Worm (Caenorhabditis elegans): ENCODE results near the gene T11F9.1.

The T11F9.1 gene

ce11 chrV:11459255-11459654 lies at the start of gene T11F9.1:
TSS of gene T11F9.1 (plus strand) at chrV:11459555.
- no peak for TF ChIP-seq ztf-29 (GFP tag; IDR thresholded peaks at IDR 0.05)
- no peak for TF ChIP-seq ref-1 (GFP tag; conservative IDR thresholded peaks at IDR 0.05)
- no peak for TF ChIP-seq ztf-23 (GFP tag; IDR thresholded peaks at IDR 0.05)
- TF ChIP-seq cog-1 (tag; optimal IDR thresholded peaks at IDR 0.05), result no peak
- no peak for TF ChIP-seq tab-1 (GFP tag; IDR thresholded peaks at IDR 0.05)
- no peak for TF ChIP-seq klf-2 (GFP tag; conservative IDR thresholded peaks at IDR 0.05)
- TF ChIP-seq T22C8.4 (GFP tag; IDR thresholded peaks at IDR 0.05), result no peak
- TF ChIP-seq flt-1 (GFP tag; IDR thresholded peaks at IDR 0.05), result no peak
- no peak for TF ChIP-seq med-1 (GFP tag; optimal IDR thresholded peaks at IDR 0.05; ENCODE audit: insufficient read depth)

- TF ChIP-seq ztf-23 (GFP tag; IDR thresholded peaks at IDR 0.05), result no peak
These were observed 48.3 kb upstream of the T11F9.1 start, which contains the start of the genes K03B8.8 and grl-3 for ce11 chrV:11410902-11411561. TSS of gene K03B8.8 (minus strand) at chrV:11411002. TSS of gene grl-3 (plus strand) at chrV:11411511.

- TF ChIP-seq flt-1 (GFP tag; IDR thresholded peaks at IDR 0.05) (no peak), klf-2 (GFP tag; conservative IDR thresholded peaks at IDR 0.05) (no peak), med-1 (GFP tag; optimal IDR thresholded peaks at IDR 0.05; ENCODE audit: insufficient read depth) (no peak), T22C8.4 (GFP tag; IDR thresholded peaks at IDR 0.05) (no peak), ztf-29 (GFP tag; IDR thresholded peaks at IDR 0.05) (no peak), ztf-23 (GFP tag; IDR thresholded peaks at IDR 0.05) (0 out of 2 replicates have a peak, but pooled peaks have one; percentile 20), ref-1 (GFP tag; conservative IDR thresholded peaks at IDR 0.05) (0 out of 2 replicates have a peak, but pooled peaks have one; percentile 32), tab-1 (GFP tag; IDR thresholded peaks at IDR 0.05) (no peak)
These were observed 47.2 kb upstream of the T11F9.1 start for ce11 chrV:11412125-11412524.

ce11 chrV:11415059-11415458 lies 44.3 kb upstream of the T11F9.1 start, which contains the start of gene deg-3:
TSS of gene deg-3 (minus strand) at chrV:11415159.
- TF ChIP-seq tab-1 (GFP tag; IDR thresholded peaks at IDR 0.05) (no peak), ref-1 (GFP tag; conservative IDR thresholded peaks at IDR 0.05) (no peak), med-1 (GFP tag; optimal IDR thresholded peaks at IDR 0.05; ENCODE audit: insufficient read depth) (no peak), klf-2 (GFP tag; conservative IDR thresholded peaks at IDR 0.05) (no peak), ztf-29 (GFP tag; IDR thresholded peaks at IDR 0.05) (no peak), T22C8.4 (GFP tag; IDR thresholded peaks at IDR 0.05) (no peak)

- TF ChIP-seq ztf-23 (GFP tag; IDR thresholded peaks at IDR 0.05) (no peak), T22C8.4 (GFP tag; IDR thresholded peaks at IDR 0.05) (no peak), ztf-29 (GFP tag; IDR thresholded peaks at IDR 0.05) (no peak), flt-1 (GFP tag; IDR thresholded peaks at IDR 0.05) (no peak), tab-1 (GFP tag; IDR thresholded peaks at IDR 0.05) (no peak), med-1 (GFP tag; optimal IDR thresholded peaks at IDR 0.05; ENCODE audit: insufficient read depth) (no peak), klf-2 (GFP tag; conservative IDR thresholded peaks at IDR 0.05) (no peak), cog-1 (tag; optimal IDR thresholded peaks at IDR 0.05) (no peak), ref-1 (GFP tag; conservative IDR thresholded peaks at IDR 0.05) (no peak)
These were observed 37.8 kb upstream of the T11F9.1 start, which contains the start of gene des-2 for ce11 chrV:11421605-11422004. TSS of gene des-2 (minus strand) at chrV:11421705.

- TF ChIP-seq klf-2 (GFP tag; conservative IDR thresholded peaks at IDR 0.05) (no peak), med-1 (GFP tag; optimal IDR thresholded peaks at IDR 0.05; ENCODE audit: insufficient read depth) (no peak), cog-1 (tag; optimal IDR thresholded peaks at IDR 0.05) (no peak), ztf-23 (GFP tag; IDR thresholded peaks at IDR 0.05) (no peak), tab-1 (GFP tag; IDR thresholded peaks at IDR 0.05) (no peak), T22C8.4 (GFP tag; IDR thresholded peaks at IDR 0.05) (no peak), ref-1 (GFP tag; conservative IDR thresholded peaks at IDR 0.05) (no peak), ztf-29 (GFP tag; IDR thresholded peaks at IDR 0.05) (no peak)
These were observed 34.8 kb upstream of the T11F9.1 start, which contains the start of gene T26H10.2 for ce11 chrV:11424565-11424964. TSS of gene T26H10.2 (minus strand) at chrV:11424665.

ce11 chrV:11428728-11429127 lies 30.6 kb upstream of the T11F9.1 start:
- TF ChIP-seq cog-1 (tag; optimal IDR thresholded peaks at IDR 0.05) (no peak), flt-1 (GFP tag; IDR thresholded peaks at IDR 0.05) (no peak), ref-1 (GFP tag; conservative IDR thresholded peaks at IDR 0.05) (no peak), tab-1 (GFP tag; IDR thresholded peaks at IDR 0.05) (no peak), ztf-23 (GFP tag; IDR thresholded peaks at IDR 0.05) (no peak), T22C8.4 (GFP tag; IDR thresholded peaks at IDR 0.05) (no peak), klf-2 (GFP tag; conservative IDR thresholded peaks at IDR 0.05) (no peak), ztf-29 (GFP tag; IDR thresholded peaks at IDR 0.05) (no peak), med-1 (GFP tag; optimal IDR thresholded peaks at IDR 0.05; ENCODE audit: insufficient read depth) (no peak)

ce11 chrV:11430823-11431222 lies 28.5 kb upstream of the T11F9.1 start:
- no peak for TF ChIP-seq ref-1 (GFP tag; conservative IDR thresholded peaks at IDR 0.05)
- TF ChIP-seq T22C8.4 (GFP tag; IDR thresholded peaks at IDR 0.05), result no peak
- no peak for TF ChIP-seq med-1 (GFP tag; optimal IDR thresholded peaks at IDR 0.05; ENCODE audit: insufficient read depth)
- no peak for TF ChIP-seq ztf-23 (GFP tag; IDR thresholded peaks at IDR 0.05)
- TF ChIP-seq tab-1 (GFP tag; IDR thresholded peaks at IDR 0.05), result no peak
- TF ChIP-seq flt-1 (GFP tag; IDR thresholded peaks at IDR 0.05), result no peak
- no peak for TF ChIP-seq cog-1 (tag; optimal IDR thresholded peaks at IDR 0.05)
- TF ChIP-seq ztf-29 (GFP tag; IDR thresholded peaks at IDR 0.05), result no peak
- TF ChIP-seq klf-2 (GFP tag; conservative IDR thresholded peaks at IDR 0.05), result no peak

- TF ChIP-seq ztf-23 (GFP tag; IDR thresholded peaks at IDR 0.05) (no peak), ztf-29 (GFP tag; IDR thresholded peaks at IDR 0.05) (no peak), ref-1 (GFP tag; conservative IDR thresholded peaks at IDR 0.05) (no peak), klf-2 (GFP tag; conservative IDR thresholded peaks at IDR 0.05) (no peak), med-1 (GFP tag; optimal IDR thresholded peaks at IDR 0.05; ENCODE audit: insufficient read depth) (no peak), T22C8.4 (GFP tag; IDR thresholded peaks at IDR 0.05) (no peak), cog-1 (tag; optimal IDR thresholded peaks at IDR 0.05) (no peak), tab-1 (GFP tag; IDR thresholded peaks at IDR 0.05) (no peak), flt-1 (GFP tag; IDR thresholded peaks at IDR 0.05) (no peak)
These were observed 24.1 kb upstream of the T11F9.1 start for ce11 chrV:11435242-11435641.

- TF ChIP-seq T22C8.4 (GFP tag; IDR thresholded peaks at IDR 0.05) (no peak), ref-1 (GFP tag; conservative IDR thresholded peaks at IDR 0.05) (no peak), cog-1 (tag; optimal IDR thresholded peaks at IDR 0.05) (no peak), flt-1 (GFP tag; IDR thresholded peaks at IDR 0.05) (no peak), ztf-23 (GFP tag; IDR thresholded peaks at IDR 0.05) (no peak), tab-1 (GFP tag; IDR thresholded peaks at IDR 0.05) (no peak), ztf-29 (GFP tag; IDR thresholded peaks at IDR 0.05) (no peak), med-1 (GFP tag; optimal IDR thresholded peaks at IDR 0.05; ENCODE audit: insufficient read depth) (no peak), klf-2 (GFP tag; conservative IDR thresholded peaks at IDR 0.05) (no peak)
These were observed 22.9 kb upstream of the T11F9.1 start for ce11 chrV:11436407-11436806.

All from whole organism, midembryonic.